Worm (Caenorhabditis elegans): ENCODE measurements around the gene atg-7.
A peak's percentile ranks its signal among the peaks of the same experiment; 100 is the strongest.

atg-7 gene

DNA sequence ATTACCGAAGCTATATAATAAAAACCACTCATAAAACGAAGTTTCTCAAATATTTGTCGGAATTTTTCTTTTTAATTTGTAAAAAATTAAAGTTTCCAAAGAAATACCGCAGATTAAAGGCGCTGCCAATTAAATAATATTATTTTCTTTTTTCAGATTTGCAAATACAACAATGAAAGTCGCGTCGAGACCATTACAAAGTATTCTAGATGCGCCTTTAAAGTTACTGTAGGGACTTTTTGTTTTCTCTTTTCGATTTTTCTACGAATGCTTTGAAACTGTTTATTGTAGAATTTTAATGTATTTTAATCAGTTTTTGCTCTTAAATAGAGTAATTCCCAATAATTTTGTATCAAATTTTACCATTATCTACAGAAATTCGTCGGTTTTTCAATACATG lies 42.6 kb downstream of the atg-7 start:
- TF ChIP-seq snpc-4 (tag; optimal IDR thresholded peaks at IDR 0.05) (no peak), bed-3 (GFP tag; optimal IDR thresholded peaks at IDR 0.05) (no peak), sptf-1 (tag; optimal IDR thresholded peaks at IDR 0.05) (no peak), nhr-76 (tag; optimal IDR thresholded peaks at IDR 0.05) (no peak), ceh-43 (GFP tag; optimal IDR thresholded peaks at IDR 0.05) (no peak), mls-2 (tag; optimal IDR thresholded peaks at IDR 0.05) (no peak), sem-2 (GFP tag; optimal IDR thresholded peaks at IDR 0.05) (no peak), M03D4.4 (tag; optimal IDR thresholded peaks at IDR 0.05) (no peak)

DNA sequence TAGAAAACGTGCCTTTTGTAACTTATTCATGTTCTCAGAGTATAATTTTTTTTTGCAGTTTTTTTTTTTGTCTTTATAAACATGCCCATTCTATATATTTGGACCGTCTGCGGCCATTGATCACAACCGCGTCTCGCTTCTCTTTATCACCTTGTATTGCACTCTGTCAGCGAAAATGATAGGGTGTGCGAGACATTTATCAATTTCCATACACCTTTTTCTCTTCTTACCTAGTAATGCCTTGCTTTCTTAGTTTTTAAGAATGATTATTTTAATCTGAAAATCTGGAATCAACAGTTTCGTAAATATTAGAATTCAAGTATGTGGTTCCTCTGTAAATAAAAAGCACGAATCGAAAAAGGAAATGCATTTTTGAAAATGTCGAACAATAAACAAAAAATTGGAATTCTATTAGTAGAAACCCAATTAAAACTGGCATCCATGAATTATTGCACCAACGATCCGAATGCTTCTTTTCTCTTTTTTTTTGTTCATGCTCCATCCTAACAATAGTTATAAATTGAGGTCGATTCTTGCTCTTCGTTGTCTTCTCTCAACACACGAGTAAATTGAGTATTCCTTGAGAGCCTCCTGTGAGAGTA lies 43.6 kb downstream of the atg-7 start:
- TF ChIP-seq ces-1 (GFP tag; optimal IDR thresholded peaks at IDR 0.05), result peak; percentile 40
- TF ChIP-seq ham-2 (GFP tag; optimal IDR thresholded peaks at IDR 0.05), result no peak

DNA sequence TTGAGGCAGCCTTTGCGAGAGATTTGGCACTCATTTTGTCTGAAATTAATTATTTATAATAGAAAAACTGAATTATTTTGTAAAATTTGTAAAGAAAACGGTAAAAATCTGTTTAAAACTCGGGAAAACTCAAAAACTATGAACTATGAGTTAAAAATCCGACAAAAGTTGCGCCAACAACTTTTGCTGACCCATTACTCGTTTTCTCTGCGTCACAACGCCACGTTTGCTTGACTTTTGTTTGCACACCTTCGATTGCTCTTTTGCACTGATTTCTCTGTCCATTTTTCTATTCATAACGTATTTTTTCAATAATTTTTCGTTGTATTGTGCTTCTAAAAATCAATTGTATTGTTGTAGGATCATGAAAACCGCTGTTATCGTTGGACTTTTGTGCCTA lies 44.6 kb downstream of the atg-7 start, which contains the start of gene fkb-1:
fkb-1 (plus strand) TSS at position 361 of the 400 bp plus-strand sequence.
- no peak for TF ChIP-seq nhr-237 (tag; optimal IDR thresholded peaks at IDR 0.05)
- TF ChIP-seq nhr-2 (tag; optimal IDR thresholded peaks at IDR 0.05), result no peak
- TF ChIP-seq flh-1 (GFP tag; optimal IDR thresholded peaks at IDR 0.05), result no peak
- TF ChIP-seq hlh-1 (tag; optimal IDR thresholded peaks at IDR 0.05), result peak; percentile 3
- TF ChIP-seq blmp-1 (tag; optimal IDR thresholded peaks at IDR 0.05), result no peak
- peak; percentile 80 for TF ChIP-seq lin-13 (tag; optimal IDR thresholded peaks at IDR 0.05)
- TF ChIP-seq ceh-83 (GFP tag; optimal IDR thresholded peaks at IDR 0.05), result no peak
- TF ChIP-seq ham-2 (GFP tag; optimal IDR thresholded peaks at IDR 0.05), result no peak
- no peak for TF ChIP-seq zip-8 (tag; optimal IDR thresholded peaks at IDR 0.05)
- TF ChIP-seq lsy-2 (tag; optimal IDR thresholded peaks at IDR 0.05), result no peak
- TF ChIP-seq unc-120 (tag; optimal IDR thresholded peaks at IDR 0.05; ENCODE audit: poor library complexity, severe bottlenecking), result no peak
- TF ChIP-seq nhr-12 (tag; optimal IDR thresholded peaks at IDR 0.05), result no peak
- TF ChIP-seq mep-1 (tag; optimal IDR thresholded peaks at IDR 0.05), result peak; percentile 5
- no peak for TF ChIP-seq ceh-39 (tag; optimal IDR thresholded peaks at IDR 0.05)
- no peak for TF ChIP-seq unc-62 (GFP tag; optimal IDR thresholded peaks at IDR 0.05)
- no peak for TF ChIP-seq sem-2 (GFP tag; optimal IDR thresholded peaks at IDR 0.05)
- no peak for TF ChIP-seq elt-3 (tag; optimal IDR thresholded peaks at IDR 0.05)
- no peak for TF ChIP-seq cnd-1 (tag; optimal IDR thresholded peaks at IDR 0.05)

DNA sequence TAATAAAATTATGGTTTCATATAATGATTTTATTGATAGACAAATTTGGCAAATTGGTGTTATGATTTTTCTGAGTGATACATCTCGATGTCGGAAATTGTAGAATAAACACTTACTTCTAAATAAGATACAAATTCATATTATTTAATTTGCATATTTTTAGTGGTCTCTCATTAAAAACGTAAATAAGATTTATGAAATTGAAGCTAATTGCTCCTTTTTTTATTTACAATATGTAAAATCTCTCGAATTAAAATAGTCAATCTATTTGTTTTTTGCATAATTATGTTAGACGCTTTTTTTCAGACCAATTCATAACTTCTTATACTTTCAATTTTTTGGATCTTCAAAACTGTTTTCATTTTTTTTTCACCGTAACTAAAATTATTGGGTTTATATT lies 48.6 kb downstream of the atg-7 start, which contains the start of gene hrg-6:
hrg-6 (plus strand) TSS at position 301 of the 400 bp plus-strand sequence.
- TF ChIP-seq nhr-2 (tag; optimal IDR thresholded peaks at IDR 0.05) (no peak), lin-32 (GFP tag; optimal IDR thresholded peaks at IDR 0.05) (no peak), zip-8 (tag; optimal IDR thresholded peaks at IDR 0.05) (no peak), drap-1 (GFP tag; optimal IDR thresholded peaks at IDR 0.05) (no peak), elt-3 (tag; optimal IDR thresholded peaks at IDR 0.05) (no peak), ces-1 (GFP tag; optimal IDR thresholded peaks at IDR 0.05) (no peak), pha-4 (tag; optimal IDR thresholded peaks at IDR 0.05) (no peak), bed-3 (GFP tag; optimal IDR thresholded peaks at IDR 0.05) (no peak), elt-1 (tag; optimal IDR thresholded peaks at IDR 0.05; ENCODE audit: borderline replicate concordance, insufficient read depth) (no peak), mls-2 (tag; optimal IDR thresholded peaks at IDR 0.05) (no peak), nhr-12 (tag; optimal IDR thresholded peaks at IDR 0.05) (no peak), ceh-83 (GFP tag; optimal IDR thresholded peaks at IDR 0.05) (no peak), unc-39 (tag; optimal IDR thresholded peaks at IDR 0.05) (no peak), unc-62 (GFP tag; optimal IDR thresholded peaks at IDR 0.05) (no peak), mab-5 (tag; optimal IDR thresholded peaks at IDR 0.05) (no peak), unc-120 (tag; optimal IDR thresholded peaks at IDR 0.05; ENCODE audit: poor library complexity, severe bottlenecking) (no peak), M03D4.4 (tag; optimal IDR thresholded peaks at IDR 0.05) (no peak), snpc-4 (tag; optimal IDR thresholded peaks at IDR 0.05) (no peak)

DNA sequence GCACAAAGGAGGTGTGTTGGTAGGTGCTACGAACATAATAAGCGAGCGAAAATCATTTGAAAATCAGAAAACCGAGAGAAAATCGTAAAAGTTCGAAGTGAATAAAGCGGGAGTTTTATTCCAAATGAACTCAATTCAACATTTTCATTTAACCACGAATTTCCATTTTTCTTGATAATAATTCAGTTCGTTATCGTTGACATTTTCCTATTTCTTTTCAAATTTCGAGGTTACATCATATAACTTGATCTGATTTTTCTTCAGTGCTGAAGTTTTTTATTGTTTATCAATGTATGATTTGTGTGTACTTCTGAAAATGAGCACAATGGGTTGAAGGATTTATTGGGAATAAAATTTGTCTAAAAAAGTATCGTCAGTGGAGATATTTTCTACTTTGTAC lies 49.2 kb downstream of the atg-7 start:
- TF ChIP-seq lsy-2 (tag; optimal IDR thresholded peaks at IDR 0.05) (no peak), elt-1 (tag; optimal IDR thresholded peaks at IDR 0.05; ENCODE audit: borderline replicate concordance, insufficient read depth) (no peak), ceh-39 (tag; optimal IDR thresholded peaks at IDR 0.05) (no peak), tbx-8 (GFP tag; optimal IDR thresholded peaks at IDR 0.05) (no peak), ham-2 (GFP tag; optimal IDR thresholded peaks at IDR 0.05) (no peak), sptf-1 (tag; optimal IDR thresholded peaks at IDR 0.05) (no peak), mls-2 (tag; optimal IDR thresholded peaks at IDR 0.05) (no peak), cnd-1 (tag; optimal IDR thresholded peaks at IDR 0.05) (no peak), unc-39 (tag; optimal IDR thresholded peaks at IDR 0.05) (no peak), flh-1 (GFP tag; optimal IDR thresholded peaks at IDR 0.05) (no peak), snpc-4 (tag; optimal IDR thresholded peaks at IDR 0.05) (no peak), bed-3 (GFP tag; optimal IDR thresholded peaks at IDR 0.05) (no peak), unc-120 (tag; optimal IDR thresholded peaks at IDR 0.05; ENCODE audit: poor library complexity, severe bottlenecking) (no peak), hlh-1 (tag; optimal IDR thresholded peaks at IDR 0.05) (no peak)

Data from whole organism, mixed stage, embryonic.